Worm (Caenorhabditis elegans): ENCODE results near the gene F28C10.1.

The F28C10.1 gene

ce11 chrX:542807-543206 is at the start of gene F28C10.1:
TSS of gene F28C10.1 (plus strand) at chrX:543107.
- no peak for TF ChIP-seq ztf-29 (GFP tag; IDR thresholded peaks at IDR 0.05)
- TF ChIP-seq flt-1 (GFP tag; IDR thresholded peaks at IDR 0.05): no peak
- TF ChIP-seq ztf-23 (GFP tag; IDR thresholded peaks at IDR 0.05): no peak
- TF ChIP-seq ref-1 (GFP tag; conservative IDR thresholded peaks at IDR 0.05): no peak
- TF ChIP-seq T22C8.4 (GFP tag; IDR thresholded peaks at IDR 0.05): no peak
- no peak for TF ChIP-seq tab-1 (GFP tag; IDR thresholded peaks at IDR 0.05)
- TF ChIP-seq med-1 (GFP tag; optimal IDR thresholded peaks at IDR 0.05; ENCODE audit: insufficient read depth): no peak
- TF ChIP-seq cog-1 (tag; optimal IDR thresholded peaks at IDR 0.05): no peak
- no peak for TF ChIP-seq klf-2 (GFP tag; conservative IDR thresholded peaks at IDR 0.05)

- TF ChIP-seq klf-2 (GFP tag; conservative IDR thresholded peaks at IDR 0.05) (no peak), ref-1 (GFP tag; conservative IDR thresholded peaks at IDR 0.05) (no peak), T22C8.4 (GFP tag; IDR thresholded peaks at IDR 0.05) (no peak), med-1 (GFP tag; optimal IDR thresholded peaks at IDR 0.05; ENCODE audit: insufficient read depth) (no peak), ztf-29 (GFP tag; IDR thresholded peaks at IDR 0.05) (no peak), flt-1 (GFP tag; IDR thresholded peaks at IDR 0.05) (no peak)
Measured at ce11 chrX:496795-497194, 46.1 kb upstream of the F28C10.1 start.

DNA sequence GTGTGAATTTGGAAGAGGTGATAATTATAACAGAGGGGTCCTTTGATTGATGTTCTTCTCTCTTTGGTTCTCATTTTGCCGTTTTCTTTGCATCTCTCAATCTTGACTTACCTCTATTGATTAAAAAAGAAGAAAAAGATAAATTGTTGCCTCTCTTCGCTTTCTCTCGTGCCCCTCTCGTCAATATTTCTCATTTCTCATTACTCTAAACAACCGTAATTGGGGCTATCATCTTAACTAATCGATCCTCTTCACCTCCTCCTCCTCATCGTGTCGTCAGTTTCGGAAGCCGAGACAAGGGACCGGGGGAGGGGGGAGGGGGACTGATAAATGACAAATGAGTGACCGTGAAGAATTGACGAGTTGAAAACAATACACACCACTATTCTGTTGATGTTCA is 44.3 kb upstream of the F28C10.1 start:
- TF ChIP-seq cog-1 (tag; optimal IDR thresholded peaks at IDR 0.05): no peak
- no peak for TF ChIP-seq med-1 (GFP tag; optimal IDR thresholded peaks at IDR 0.05; ENCODE audit: insufficient read depth)
- no peak for TF ChIP-seq ztf-23 (GFP tag; IDR thresholded peaks at IDR 0.05)
- no peak for TF ChIP-seq tab-1 (GFP tag; IDR thresholded peaks at IDR 0.05)

ce11 chrX:504046-504843 is 38.7 kb upstream of the F28C10.1 start:
- no peak for TF ChIP-seq klf-2 (GFP tag; conservative IDR thresholded peaks at IDR 0.05)
- no peak for TF ChIP-seq ztf-29 (GFP tag; IDR thresholded peaks at IDR 0.05)
- no peak for TF ChIP-seq flt-1 (GFP tag; IDR thresholded peaks at IDR 0.05)
- no peak for TF ChIP-seq T22C8.4 (GFP tag; IDR thresholded peaks at IDR 0.05)
- TF ChIP-seq ref-1 (GFP tag; conservative IDR thresholded peaks at IDR 0.05): no peak
- TF ChIP-seq cog-1 (tag; optimal IDR thresholded peaks at IDR 0.05): no peak
- TF ChIP-seq tab-1 (GFP tag; IDR thresholded peaks at IDR 0.05): no peak
- TF ChIP-seq ztf-23 (GFP tag; IDR thresholded peaks at IDR 0.05): no peak
- no peak for TF ChIP-seq med-1 (GFP tag; optimal IDR thresholded peaks at IDR 0.05; ENCODE audit: insufficient read depth)

DNA sequence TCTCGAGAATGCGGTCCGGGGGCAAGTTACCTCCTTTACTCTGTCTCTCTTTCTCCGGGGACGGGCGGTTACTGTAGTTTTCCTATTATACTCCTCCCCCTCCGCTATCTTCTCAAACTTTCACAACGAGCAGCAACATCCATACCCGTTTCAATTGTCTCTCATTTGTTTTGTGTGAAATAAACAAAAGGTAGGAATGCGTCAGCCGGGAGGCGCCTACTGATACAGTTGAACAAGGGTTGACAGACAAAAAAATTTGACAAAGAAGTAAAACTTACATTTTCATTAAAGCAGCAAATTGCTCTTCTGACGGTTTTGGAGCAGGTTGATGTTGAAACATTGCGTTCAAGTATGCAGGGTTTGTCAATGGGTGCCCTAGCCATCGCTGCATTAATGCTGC is 37.9 kb upstream of the F28C10.1 start:
- TF ChIP-seq ztf-23 (GFP tag; IDR thresholded peaks at IDR 0.05): no peak
- no peak for TF ChIP-seq klf-2 (GFP tag; conservative IDR thresholded peaks at IDR 0.05)
- no peak for TF ChIP-seq flt-1 (GFP tag; IDR thresholded peaks at IDR 0.05)
- TF ChIP-seq tab-1 (GFP tag; IDR thresholded peaks at IDR 0.05): no peak
- TF ChIP-seq ref-1 (GFP tag; conservative IDR thresholded peaks at IDR 0.05): no peak
- no peak for TF ChIP-seq med-1 (GFP tag; optimal IDR thresholded peaks at IDR 0.05; ENCODE audit: insufficient read depth)
- no peak for TF ChIP-seq cog-1 (tag; optimal IDR thresholded peaks at IDR 0.05)
- TF ChIP-seq T22C8.4 (GFP tag; IDR thresholded peaks at IDR 0.05): no peak
- no peak for TF ChIP-seq ztf-29 (GFP tag; IDR thresholded peaks at IDR 0.05)

DNA sequence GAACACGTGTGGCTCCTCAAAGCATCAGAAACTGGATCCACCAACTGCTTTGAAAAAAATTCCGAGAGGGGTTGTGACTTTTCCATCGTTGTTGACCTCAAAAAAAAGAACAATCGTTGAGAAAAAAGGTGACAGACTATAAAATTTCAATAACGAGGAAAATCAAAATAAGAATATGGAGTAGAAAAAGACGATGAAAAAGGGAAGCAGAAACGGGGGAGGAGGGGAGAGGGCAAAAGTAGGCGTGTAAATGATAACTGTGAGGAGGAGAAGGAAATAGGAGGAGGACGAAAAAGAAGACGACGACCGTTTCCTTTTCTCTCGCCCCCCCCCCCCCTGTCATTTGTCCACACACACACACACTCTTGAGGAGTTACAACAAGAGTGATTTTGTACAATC is 36.1 kb upstream of the F28C10.1 start, which contains the start of gene B0310.2:
B0310.2 (minus strand) TSS at position 101 of the 400 bp plus-strand sequence.
- TF ChIP-seq ztf-29 (GFP tag; IDR thresholded peaks at IDR 0.05) (no peak), T22C8.4 (GFP tag; IDR thresholded peaks at IDR 0.05) (no peak), flt-1 (GFP tag; IDR thresholded peaks at IDR 0.05) (no peak), cog-1 (tag; optimal IDR thresholded peaks at IDR 0.05) (no peak), ztf-23 (GFP tag; IDR thresholded peaks at IDR 0.05) (no peak), klf-2 (GFP tag; conservative IDR thresholded peaks at IDR 0.05) (no peak), ref-1 (GFP tag; conservative IDR thresholded peaks at IDR 0.05) (no peak), tab-1 (GFP tag; IDR thresholded peaks at IDR 0.05) (no peak), med-1 (GFP tag; optimal IDR thresholded peaks at IDR 0.05; ENCODE audit: insufficient read depth) (no peak)

DNA sequence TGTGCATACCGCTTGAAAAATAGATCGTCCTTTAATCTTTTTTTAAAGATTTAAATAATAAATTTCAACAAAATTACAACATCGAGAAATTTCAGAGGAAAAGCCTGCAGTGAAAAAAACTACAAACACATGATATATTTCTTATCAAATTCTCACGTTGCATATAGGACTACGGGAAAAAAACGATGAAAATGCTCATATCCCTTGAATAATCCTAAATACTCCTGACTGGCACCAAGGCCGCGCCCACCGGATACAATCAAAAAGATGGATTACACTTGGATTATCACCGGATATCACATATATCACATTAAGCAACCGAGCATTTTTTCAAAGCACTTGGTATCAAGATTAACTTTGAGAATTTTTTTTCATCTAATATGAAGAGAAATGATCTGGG is 28.9 kb upstream of the F28C10.1 start:
- TF ChIP-seq flt-1 (GFP tag; IDR thresholded peaks at IDR 0.05): no peak
- no peak for TF ChIP-seq ztf-29 (GFP tag; IDR thresholded peaks at IDR 0.05)

- peak; percentile 62; the same call in 1 of the 2 replicates for TF ChIP-seq flt-1 (GFP tag; IDR thresholded peaks at IDR 0.05)
Measured at ce11 chrX:516761-517160, 26.1 kb upstream of the F28C10.1 start.

ce11 chrX:520881-521280 is 22.0 kb upstream of the F28C10.1 start, which contains the start of gene B0310.3:
TSS of gene B0310.3 (minus strand) at chrX:520981.
- TF ChIP-seq flt-1 (GFP tag; IDR thresholded peaks at IDR 0.05): no peak
- TF ChIP-seq T22C8.4 (GFP tag; IDR thresholded peaks at IDR 0.05): no peak
- TF ChIP-seq klf-2 (GFP tag; conservative IDR thresholded peaks at IDR 0.05): no peak
- no peak for TF ChIP-seq med-1 (GFP tag; optimal IDR thresholded peaks at IDR 0.05; ENCODE audit: insufficient read depth)
- no peak for TF ChIP-seq ztf-23 (GFP tag; IDR thresholded peaks at IDR 0.05)
- TF ChIP-seq cog-1 (tag; optimal IDR thresholded peaks at IDR 0.05): no peak
- TF ChIP-seq ref-1 (GFP tag; conservative IDR thresholded peaks at IDR 0.05): no peak

DNA sequence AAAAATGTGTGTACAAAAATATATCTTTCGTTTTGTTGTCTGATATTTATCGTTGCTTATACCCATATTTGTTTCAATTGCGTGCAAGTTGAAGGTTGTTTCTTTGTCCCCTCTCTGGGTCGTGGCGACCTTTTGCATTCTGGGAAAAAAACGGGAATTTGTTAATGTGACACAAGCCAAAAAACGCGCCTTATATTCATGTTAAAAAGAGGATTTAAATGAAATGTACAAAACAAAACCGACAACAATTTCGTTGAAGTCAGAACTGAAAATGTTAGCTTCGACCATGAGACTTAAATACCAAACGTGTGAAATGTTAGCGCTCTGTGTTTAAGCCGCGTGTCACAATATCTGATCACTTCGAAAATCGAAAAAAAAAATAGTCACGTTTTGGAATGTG is 18.4 kb upstream of the F28C10.1 start:
- TF ChIP-seq ref-1 (GFP tag; conservative IDR thresholded peaks at IDR 0.05) (no peak), med-1 (GFP tag; optimal IDR thresholded peaks at IDR 0.05; ENCODE audit: insufficient read depth) (no peak), ztf-23 (GFP tag; IDR thresholded peaks at IDR 0.05) (no peak), cog-1 (tag; optimal IDR thresholded peaks at IDR 0.05) (no peak), tab-1 (GFP tag; IDR thresholded peaks at IDR 0.05) (no peak), T22C8.4 (GFP tag; IDR thresholded peaks at IDR 0.05) (no peak), ztf-29 (GFP tag; IDR thresholded peaks at IDR 0.05) (no peak), flt-1 (GFP tag; IDR thresholded peaks at IDR 0.05) (no peak), klf-2 (GFP tag; conservative IDR thresholded peaks at IDR 0.05) (no peak)
